Fruit fly (Drosophila melanogaster): ENCODE data around the gene Hmgcl.

dm6 chr2L:6918517-6919202 is 41.5 kb upstream of the Hmgcl start, which contains the start of gene nop5:
- no peak for TF ChIP-seq psq (optimal IDR thresholded peaks at IDR 0.05)
- peak; percentile 97 for TF ChIP-seq pan (optimal IDR thresholded peaks at IDR 0.05)
- TF ChIP-seq usp (GFP tag; optimal IDR thresholded peaks at IDR 0.05) = no peak

All from whole organism.